Worm (Caenorhabditis elegans) whole organism, early embryonic: ENCODE data around the gene F57B1.9.
A peak's percentile ranks its signal among the peaks of the same experiment; 100 is the strongest.

Experiments used
- B0310.2 ChIP-seq: sonication (generic microtip); optimal IDR thresholded peaks from 2 replicates; lab custom pipeline; 2016; ENCODE audit warnings: mild to moderate bottlenecking, missing genetic modification characterization, missing compliant biosample characterization
- F13C5.2 ChIP-seq: sonication (generic microtip); optimal IDR thresholded peaks from 2 replicates; lab custom pipeline; 2017; ENCODE audit warnings: mild to moderate bottlenecking, missing genetic modification characterization, inconsistent platforms, missing compliant biosample characterization
- aly-1 ChIP-seq: sonication (generic microtip); optimal IDR thresholded peaks from 2 replicates; lab custom pipeline; 2016; ENCODE audit warnings: missing genetic modification characterization, missing compliant biosample characterization
- ama-1 ChIP-seq: fragments of 150-350 bp; optimal IDR thresholded peaks from 2 replicates; lab custom pipeline; 2014
- ceh-13 ChIP-seq: fragments of 200-800 bp; sonication (Bioruptor generic); optimal IDR thresholded peaks from 2 replicates; lab custom pipeline; 2018; ENCODE audit warnings: mild to moderate bottlenecking, missing genetic modification characterization, missing compliant biosample characterization
- ceh-36 ChIP-seq: sonication (generic microtip); optimal IDR thresholded peaks from 2 replicates; lab custom pipeline; 2016; ENCODE audit warnings: missing genetic modification characterization, inconsistent platforms, missing compliant biosample characterization
- ets-7 ChIP-seq: sonication (generic microtip); optimal IDR thresholded peaks from 2 replicates; lab custom pipeline; 2016; ENCODE audit warnings: missing genotype, missing genetic modification characterization, missing compliant biosample characterization
- flt-1 ChIP-seq: fragments of 200-800 bp; sonication (Bioruptor generic); IDR thresholded peaks from 2 replicates; pipeline ENCODE4 v1.3.6; 2022; ENCODE audit warnings: missing genetic modification characterization, missing compliant biosample characterization
- hmbx-1 ChIP-seq: sonication (generic microtip); optimal IDR thresholded peaks from 2 replicates; lab custom pipeline; 2016; ENCODE audit warnings: mild to moderate bottlenecking, missing genetic modification characterization, missing compliant biosample characterization
- hmg-4 ChIP-seq: fragments of 200-800 bp; sonication (Bioruptor generic); optimal IDR thresholded peaks from 2 replicates; lab custom pipeline; 2018; ENCODE audit warnings: mild to moderate bottlenecking, missing genetic modification characterization, missing compliant biosample characterization
- hnd-1 ChIP-seq: sonication (generic microtip); optimal IDR thresholded peaks from 2 replicates; lab custom pipeline; 2016; ENCODE audit warnings: missing genetic modification characterization, missing compliant biosample characterization
- pes-1 ChIP-seq: fragments of 200-800 bp; sonication (Bioruptor generic); IDR thresholded peaks from 2 replicates; pipeline ENCODE4 v1.3.6; 2022; ENCODE audit warnings: missing genetic modification reagents, missing genetic modification characterization, missing compliant biosample characterization
- scrt-1 ChIP-seq: fragments of 200-800 bp; sonication (Bioruptor generic); IDR thresholded peaks from 2 replicates; pipeline ENCODE4 v1.3.6; 2022; ENCODE audit warnings: missing genetic modification characterization, missing compliant biosample characterization
- sea-1 ChIP-seq: fragments of 200-800 bp; sonication (Bioruptor generic); conservative IDR thresholded peaks from 2 replicates; pipeline ENCODE4 v1.3.6; 2022; ENCODE audit warnings: missing genetic modification characterization, missing compliant biosample characterization
- tbx-11 ChIP-seq: fragments of 200-800 bp; sonication (Bioruptor generic); IDR thresholded peaks from 2 replicates; pipeline ENCODE4 v1.3.6; 2022; ENCODE audit warnings: missing genetic modification characterization, missing compliant biosample characterization
- tbx-37 ChIP-seq: fragments of 200-800 bp; sonication (Bioruptor generic); conservative IDR thresholded peaks from 2 replicates; pipeline ENCODE4 v1.3.6; 2022; ENCODE audit warnings: missing genetic modification reagents, missing genetic modification characterization, missing compliant biosample characterization
- tra-4 ChIP-seq: sonication (generic microtip); optimal IDR thresholded peaks from 2 replicates; lab custom pipeline; 2017; ENCODE audit warnings: missing genetic modification characterization, missing compliant biosample characterization

The F57B1.9 gene

DNA sequence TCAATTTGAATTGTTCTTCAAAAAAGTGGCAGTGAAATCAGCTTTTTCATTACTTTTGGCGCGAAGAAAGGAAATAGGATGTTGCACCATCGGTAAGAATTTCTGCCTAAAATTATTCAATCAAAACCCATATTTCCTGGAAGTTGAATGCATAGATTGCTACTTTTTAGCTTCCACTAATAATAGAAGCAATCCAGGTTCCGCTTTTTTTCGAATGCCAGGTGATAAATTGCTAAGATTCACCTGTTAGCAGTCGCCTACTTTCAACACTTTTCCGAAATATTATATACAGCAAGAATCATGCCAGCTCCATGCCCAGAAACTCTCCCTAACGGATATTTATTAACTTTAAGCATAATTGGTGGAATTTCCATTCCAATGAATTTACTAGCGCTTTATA, 12.3 kb downstream of the F57B1.9 start, which contains the start of gene sri-6:
Gene sri-6 (plus strand): TSS at position 301 of the 400 bp plus-strand sequence.
- no peak for TF ChIP-seq flt-1 (GFP tag; lab: Robert Waterston, UW)
- no peak for TF ChIP-seq hmg-4 (GFP tag; lab: Kevin White, UChicago)
- no peak for TF ChIP-seq hnd-1 (tag; lab: Kevin White, UChicago)
- no peak for TF ChIP-seq ets-7 (tag; lab: Kevin White, UChicago)
- no peak for TF ChIP-seq aly-1 (tag; lab: Kevin White, UChicago)
- no peak for TF ChIP-seq ceh-36 (tag; lab: Kevin White, UChicago)
- no peak for TF ChIP-seq sea-1 (GFP tag; lab: Robert Waterston, UW)
- no peak for TF ChIP-seq tra-4 (tag; lab: Kevin White, UChicago)
- no peak for TF ChIP-seq B0310.2
- no peak for TF ChIP-seq F13C5.2
- no peak for TF ChIP-seq ceh-13
- TF ChIP-seq ama-1 (lab: Kevin White, UChicago): no peak
- TF ChIP-seq pes-1 (GFP tag; lab: Robert Waterston, UW): no peak
- TF ChIP-seq scrt-1: no peak
- TF ChIP-seq tbx-11 (GFP tag; lab: Robert Waterston, UW): no peak
- TF ChIP-seq tbx-37 (GFP tag; lab: Robert Waterston, UW): no peak
- TF ChIP-seq hmbx-1 (tag; lab: Kevin White, UChicago): no peak

DNA sequence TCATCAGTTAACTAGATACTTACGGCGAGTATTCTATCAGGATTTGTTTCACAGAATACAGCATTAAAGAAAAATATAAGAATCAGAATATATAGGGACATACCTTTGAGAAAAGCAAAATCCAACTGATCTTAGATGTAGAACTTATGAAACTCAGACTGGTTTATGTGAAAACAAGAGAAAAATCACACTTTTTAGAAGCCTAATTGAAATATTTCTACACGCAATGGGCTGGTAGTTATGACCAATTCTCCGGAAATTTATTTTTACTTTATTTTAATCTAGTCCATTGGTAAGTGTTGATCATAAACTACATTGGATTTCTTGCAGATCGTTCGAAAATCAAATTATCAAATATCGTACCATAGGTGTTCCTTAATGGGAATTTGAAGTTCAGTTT, 13.6 kb downstream of the F57B1.9 start, which contains the start of gene T09E8.4:
Gene T09E8.4 (minus strand): TSS at position 101 of the 400 bp plus-strand sequence.
- no peak for TF ChIP-seq ceh-36 (tag; lab: Kevin White, UChicago)
- no peak for TF ChIP-seq ama-1 (lab: Kevin White, UChicago)
- TF ChIP-seq F13C5.2: no peak
- TF ChIP-seq hmbx-1 (tag; lab: Kevin White, UChicago): no peak
- TF ChIP-seq scrt-1: no peak
- no peak for TF ChIP-seq B0310.2

DNA sequence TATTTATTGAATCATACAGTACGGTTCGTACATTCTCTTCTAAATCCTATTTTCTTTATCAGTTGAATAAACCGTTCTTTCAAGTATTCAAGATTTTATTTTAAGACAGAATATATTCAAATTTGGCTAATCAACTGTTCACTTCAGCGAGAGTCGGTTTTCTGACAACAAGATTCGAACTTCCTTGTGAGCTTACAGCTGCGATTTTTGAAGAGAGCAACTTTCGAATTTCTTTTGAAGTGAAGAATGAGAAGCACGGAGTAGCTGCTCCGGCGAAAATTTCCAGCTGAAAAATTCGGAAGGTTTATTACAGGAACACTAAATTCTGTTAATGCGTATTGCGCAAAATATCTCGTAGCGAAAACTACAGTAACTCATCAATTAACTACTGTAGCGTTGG, 16.3 kb downstream of the F57B1.9 start:
- no peak for TF ChIP-seq hmg-4 (GFP tag; lab: Kevin White, UChicago)

DNA sequence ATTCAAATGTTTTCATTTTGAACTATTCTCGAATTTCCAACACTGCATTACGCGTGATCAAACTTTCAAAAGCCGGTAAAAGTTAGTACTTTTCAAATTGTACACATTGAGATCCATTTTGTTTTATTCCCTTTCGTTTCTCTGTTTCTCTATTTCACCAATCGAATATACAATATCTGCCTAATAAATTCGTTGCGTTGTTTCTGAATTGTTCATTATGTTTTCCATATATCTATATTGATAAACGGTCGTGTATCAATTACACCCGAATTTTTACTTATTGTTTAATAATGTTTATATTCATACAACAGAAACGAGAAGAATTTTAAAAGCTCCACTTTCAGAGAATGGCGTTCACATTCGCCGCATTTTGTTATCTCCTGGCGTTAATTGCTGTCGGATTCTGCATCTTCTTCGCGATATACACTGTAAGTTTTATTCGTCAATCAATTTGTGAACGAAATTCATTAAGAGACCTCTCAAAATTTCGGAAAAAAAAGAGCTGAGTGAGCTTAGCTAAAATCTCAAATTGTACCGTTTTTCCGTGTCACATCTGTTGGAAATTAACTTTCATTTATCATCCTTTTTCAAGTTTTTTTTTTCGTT, 17.6 kb downstream of the F57B1.9 start, which contains the start of gene cni-1:
Gene cni-1 (plus strand): TSS at position 345 of the 606 bp plus-strand sequence.
- TF ChIP-seq pes-1 (GFP tag; lab: Robert Waterston, UW) (no peak), F13C5.2 (no peak), ceh-13 (no peak), tbx-11 (GFP tag; lab: Robert Waterston, UW) (no peak), hmg-4 (GFP tag; lab: Kevin White, UChicago) (no peak), ama-1 (lab: Kevin White, UChicago) (no peak), B0310.2 (no peak), scrt-1 (no peak), tra-4 (tag; lab: Kevin White, UChicago) (no peak), flt-1 (GFP tag; lab: Robert Waterston, UW) (no peak), aly-1 (tag; lab: Kevin White, UChicago) (no peak), hmbx-1 (tag; lab: Kevin White, UChicago) (no peak), sea-1 (GFP tag; lab: Robert Waterston, UW) (no peak), ceh-36 (tag; lab: Kevin White, UChicago) (no peak), ets-7 (tag; lab: Kevin White, UChicago) (no peak), tbx-37 (GFP tag; lab: Robert Waterston, UW) (no peak), hnd-1 (tag; lab: Kevin White, UChicago) (no peak)

DNA sequence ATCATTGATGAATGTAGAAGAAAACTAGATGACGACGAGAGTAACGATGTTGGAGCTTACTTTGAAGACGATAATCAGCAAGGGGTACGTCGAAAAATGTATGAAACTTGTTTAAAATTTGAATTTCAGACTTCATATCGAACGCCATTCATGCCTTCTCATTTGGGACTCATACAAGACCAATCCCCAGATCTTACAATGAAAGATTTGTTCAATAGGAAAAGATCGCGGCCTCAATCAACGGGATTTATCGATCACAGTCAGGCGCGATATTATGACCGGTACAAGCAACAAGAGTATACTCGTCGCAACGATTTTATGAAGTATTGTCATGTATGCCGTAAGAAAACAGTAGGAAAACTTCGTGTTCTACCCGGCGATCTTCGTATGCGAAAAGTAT, 20.9 kb downstream of the F57B1.9 start:
- TF ChIP-seq ceh-13 (no peak), ets-7 (tag; lab: Kevin White, UChicago) (no peak), flt-1 (GFP tag; lab: Robert Waterston, UW) (no peak), ama-1 (lab: Kevin White, UChicago) (no peak), tra-4 (tag; lab: Kevin White, UChicago) (no peak), sea-1 (GFP tag; lab: Robert Waterston, UW) (no peak), tbx-11 (GFP tag; lab: Robert Waterston, UW) (no peak), B0310.2 (no peak), F13C5.2 (no peak), ceh-36 (tag; lab: Kevin White, UChicago) (no peak), hmbx-1 (tag; lab: Kevin White, UChicago) (no peak), pes-1 (GFP tag; lab: Robert Waterston, UW) (no peak), hnd-1 (tag; lab: Kevin White, UChicago) (no peak), tbx-37 (GFP tag; lab: Robert Waterston, UW) (no peak), hmg-4 (GFP tag; lab: Kevin White, UChicago) (no peak), aly-1 (tag; lab: Kevin White, UChicago) (no peak)

DNA sequence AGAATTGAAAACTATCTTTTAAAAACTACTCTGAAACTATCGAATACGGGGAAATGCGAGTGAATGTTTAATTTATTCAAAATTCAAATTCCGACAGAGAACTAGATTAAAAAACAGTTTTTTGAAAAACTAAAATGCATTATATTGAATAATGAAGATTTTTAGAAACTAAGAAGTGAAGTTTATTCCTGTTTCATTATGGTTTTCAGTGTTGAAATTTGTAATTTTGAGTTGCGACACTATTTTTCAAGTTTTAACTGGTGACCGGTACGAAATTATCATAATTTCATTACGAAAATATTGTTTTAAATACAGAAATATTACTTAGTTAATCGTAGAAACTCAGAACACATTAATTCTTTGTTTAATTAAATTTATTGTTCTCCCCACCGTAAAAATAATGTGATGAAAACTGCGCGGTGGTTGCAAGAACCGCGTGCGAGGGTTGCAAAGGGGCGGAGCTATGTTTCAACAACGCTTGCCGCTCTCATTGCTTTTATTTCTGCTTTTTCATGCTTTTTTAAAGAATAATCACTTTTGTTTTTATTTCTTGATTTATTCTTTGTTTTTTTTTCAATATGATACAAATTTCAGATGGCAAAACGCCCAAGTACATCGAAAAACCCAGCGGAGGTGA, 21.5 kb downstream of the F57B1.9 start, which contains the start of gene him-17:
Gene him-17 (plus strand): TSS at position 595 of the 637 bp plus-strand sequence.
- TF ChIP-seq ama-1 (lab: Kevin White, UChicago): no peak
- TF ChIP-seq sea-1 (GFP tag; lab: Robert Waterston, UW): no peak; the same call in 1 of the 2 replicates
- TF ChIP-seq tbx-11 (GFP tag; lab: Robert Waterston, UW): peak; percentile 60; the same call in 1 of the 2 replicates
- peak; percentile 88 for TF ChIP-seq F13C5.2
- no peak for TF ChIP-seq aly-1 (tag; lab: Kevin White, UChicago)
- peak; percentile 63 for TF ChIP-seq hmg-4 (GFP tag; lab: Kevin White, UChicago)
- TF ChIP-seq tra-4 (tag; lab: Kevin White, UChicago): peak; percentile 57
- no peak for TF ChIP-seq B0310.2
- TF ChIP-seq scrt-1: 0 out of 2 replicates have a peak, but pooled peaks have one; percentile 62
- TF ChIP-seq ets-7 (tag; lab: Kevin White, UChicago): no peak
- no peak for TF ChIP-seq ceh-13
- TF ChIP-seq pes-1 (GFP tag; lab: Robert Waterston, UW): peak; percentile 71
- 0 out of 2 replicates have a peak, but pooled peaks have one; percentile 13 for TF ChIP-seq flt-1 (GFP tag; lab: Robert Waterston, UW)
- TF ChIP-seq tbx-37 (GFP tag; lab: Robert Waterston, UW): peak; percentile 53
- peak; percentile 9 for TF ChIP-seq hmbx-1 (tag; lab: Kevin White, UChicago)
- TF ChIP-seq ceh-36 (tag; lab: Kevin White, UChicago): peak; percentile 56
- no peak for TF ChIP-seq hnd-1 (tag; lab: Kevin White, UChicago)
